Worm (Caenorhabditis elegans): ENCODE data around the gene R12B2.2.

DNA sequence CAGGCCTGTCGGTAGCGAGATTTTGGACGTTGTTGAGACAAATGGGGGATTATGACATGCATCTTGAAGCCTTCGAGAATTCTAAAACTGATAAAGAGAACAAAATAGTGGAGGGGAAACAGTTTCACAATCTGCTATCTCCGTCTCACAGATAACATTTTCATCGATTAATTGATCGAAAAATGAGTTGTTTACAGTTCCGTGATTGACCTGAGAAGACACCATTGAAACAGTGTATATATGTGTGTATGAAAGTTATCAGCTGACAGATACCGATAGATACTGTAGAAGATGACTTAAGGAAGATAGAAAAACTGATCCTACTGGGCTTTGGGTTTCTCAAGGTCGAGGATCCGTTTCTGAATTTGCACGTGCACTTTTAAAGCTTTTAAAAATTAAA is 32.3 kb downstream of the R12B2.2 start:
- TF ChIP-seq him-1 (tag; optimal IDR thresholded peaks at IDR 0.05): no peak
- TF ChIP-seq dao-5 (tag; optimal IDR thresholded peaks at IDR 0.05): no peak

Data from whole organism, L4/young adult.